Worm (Caenorhabditis elegans) whole organism, L1 larva: ENCODE data around the gene chup-1.

Source experiments
- C16A3.4 ChIP-seq: fragments of 150-350 bp; optimal IDR thresholded peaks from 2 replicates; lab custom pipeline; 2014; ENCODE audit warnings: missing biosample characterization, missing genetic modification characterization
- C34B4.2 ChIP-seq: sonication (generic microtip); optimal IDR thresholded peaks from 2 replicates; lab custom pipeline; 2017; ENCODE audit warnings: mild to moderate bottlenecking, missing genetic modification characterization, missing compliant biosample characterization
- aha-1 ChIP-seq: fragments of 150-350 bp; optimal IDR thresholded peaks from 2 replicates; lab custom pipeline; 2014; ENCODE audit warnings: missing biosample characterization, missing genetic modification characterization
- ama-1 ChIP-seq: fragments of 150-350 bp; optimal IDR thresholded peaks from 2 replicates; lab custom pipeline; 2014
- ceh-82 ChIP-seq, 3 experiments: fragments of 150-350 bp in 1 of 3; sonication (generic microtip) in 2 of 3; optimal IDR thresholded peaks; 2 replicates each; lab custom pipeline; 2014 to 2017; ENCODE audit warnings: missing biosample characterization in 3 of 3, missing genetic modification characterization in 3 of 3
- ces-1 ChIP-seq: fragments of 150-350 bp; optimal IDR thresholded peaks from 2 replicates; lab custom pipeline; 2014; ENCODE audit warnings: missing biosample characterization, missing genetic modification reagents, missing genetic modification characterization
- dpl-1 ChIP-seq, 3 experiments: fragments of 150-350 bp in 2 of 3; sonication (generic microtip) in 1 of 3; optimal IDR thresholded peaks; 2 replicates each; lab custom pipeline; 2014 to 2017; ENCODE audit warnings: missing biosample characterization in 3 of 3, missing genetic modification characterization in 3 of 3, missing genetic modification reagents in 3 of 3
- dsc-1 ChIP-seq: sonication (generic microtip); optimal IDR thresholded peaks from 2 replicates; lab custom pipeline; 2016; ENCODE audit warnings: mild to moderate bottlenecking, missing genetic modification characterization, missing compliant biosample characterization
- efl-1 ChIP-seq, 4 experiments: fragments of 150-350 bp; optimal IDR thresholded peaks in 3 of 4; peaks in 1 of 4; 1 replicate in 1 of 4; 2 replicates in 3 of 4; lab custom pipeline; 2014; ENCODE audit warnings: missing biosample characterization in 2 of 4, missing genetic modification characterization in 2 of 4, missing genetic modification reagents in 2 of 4
- efl-3 ChIP-seq: fragments of 200-800 bp; sonication (Bioruptor generic); optimal IDR thresholded peaks from 2 replicates; lab custom pipeline; 2018; ENCODE audit warnings: mild to moderate bottlenecking, missing genetic modification characterization, missing compliant biosample characterization
- elt-2 ChIP-seq: sonication (generic microtip); optimal IDR thresholded peaks from 2 replicates; lab custom pipeline; 2016; ENCODE audit warnings: missing genetic modification characterization, mild to moderate bottlenecking, inconsistent platforms, missing compliant biosample characterization, missing genetic modification reagents
- fkh-10 ChIP-seq: sonication (generic microtip); optimal IDR thresholded peaks from 2 replicates; lab custom pipeline; 2017; ENCODE audit warnings: missing biosample characterization, missing genetic modification reagents, missing genetic modification characterization
- fkh-4 ChIP-seq: sonication (generic microtip); optimal IDR thresholded peaks from 2 replicates; lab custom pipeline; 2016; ENCODE audit warnings: missing compliant biosample characterization, missing genetic modification characterization, borderline replicate concordance
- fkh-8 ChIP-seq: sonication (generic microtip); optimal IDR thresholded peaks from 2 replicates; lab custom pipeline; 2016; ENCODE audit warnings: mild to moderate bottlenecking, missing genetic modification characterization, missing compliant biosample characterization
- hlh-17 ChIP-seq: fragments of 200-800 bp; sonication (Bioruptor generic); optimal IDR thresholded peaks from 2 replicates; lab custom pipeline; 2018; ENCODE audit warnings: missing genetic modification characterization, mild to moderate bottlenecking, missing compliant biosample characterization, moderate library complexity, borderline replicate concordance
- isw-1 ChIP-seq: fragments of 200-800 bp; sonication (Bioruptor generic); IDR thresholded peaks from 2 replicates; pipeline ENCODE4 v1.3.6; 2022; ENCODE audit warnings: missing genetic modification characterization, missing compliant biosample characterization
- jun-1 ChIP-seq: fragments of 150-350 bp; optimal IDR thresholded peaks from 2 replicates; lab custom pipeline; 2014; ENCODE audit warnings: missing biosample characterization, missing genetic modification reagents, missing genetic modification characterization
- lin-14 ChIP-seq: fragments of 200-800 bp; sonication (Bioruptor generic); optimal IDR thresholded peaks from 2 replicates; lab custom pipeline; 2018; ENCODE audit warnings: mild to moderate bottlenecking, missing genetic modification characterization, moderate library complexity, missing compliant biosample characterization
- lin-35 ChIP-seq, 2 experiments: fragments of 150-350 bp; optimal IDR thresholded peaks; 2 replicates each; lab custom pipeline; 2014; ENCODE audit warnings: missing biosample characterization in 2 of 2, missing genetic modification characterization in 2 of 2, missing genetic modification reagents in 2 of 2
- lin-39 ChIP-seq: fragments of 150-350 bp; optimal IDR thresholded peaks from 2 replicates; lab custom pipeline; 2014; ENCODE audit warnings: missing biosample characterization, missing genetic modification reagents, missing genetic modification characterization
- lir-3 ChIP-seq: sonication (generic microtip); optimal IDR thresholded peaks from 2 replicates; lab custom pipeline; 2016; ENCODE audit warnings: mild to moderate bottlenecking, missing genetic modification characterization, moderate library complexity, missing compliant biosample characterization; ENCODE audit not compliant: poor library complexity
- lsy-2 ChIP-seq, 2 experiments: fragments of 150-350 bp; optimal IDR thresholded peaks; 2 replicates each; lab custom pipeline; 2014; ENCODE audit warnings: missing biosample characterization in 2 of 2, missing genetic modification characterization in 2 of 2
- mab-9 ChIP-seq: fragments of 200-800 bp; sonication (Bioruptor generic); IDR thresholded peaks from 2 replicates; pipeline ENCODE4 v1.3.6; 2022; ENCODE audit warnings: missing genetic modification reagents, missing genetic modification characterization, missing compliant biosample characterization
- mdl-1 ChIP-seq, 2 experiments: fragments of 150-350 bp; optimal IDR thresholded peaks; 2 replicates each; lab custom pipeline; 2014 to 2017; ENCODE audit warnings: missing biosample characterization in 2 of 2, missing genetic modification characterization in 2 of 2, inconsistent platforms in 1 of 2
- mef-2 ChIP-seq: fragments of 150-350 bp; optimal IDR thresholded peaks from 2 replicates; lab custom pipeline; 2014; ENCODE audit warnings: missing biosample characterization, missing genetic modification characterization
- nhr-19 ChIP-seq: fragments of 200-800 bp; sonication (Bioruptor generic); conservative IDR thresholded peaks from 2 replicates; pipeline ENCODE4 v1.3.6; 2022; ENCODE audit warnings: missing genetic modification characterization, missing compliant biosample characterization
- nhr-20 ChIP-seq: sonication (generic microtip); optimal IDR thresholded peaks from 2 replicates; lab custom pipeline; 2016; ENCODE audit warnings: mild to moderate bottlenecking, missing genetic modification characterization, missing compliant biosample characterization
- nhr-237 ChIP-seq: fragments of 150-350 bp; optimal IDR thresholded peaks from 2 replicates; lab custom pipeline; 2014; ENCODE audit warnings: missing biosample characterization, missing genetic modification characterization
- nhr-28 ChIP-seq: fragments of 150-350 bp; optimal IDR thresholded peaks from 2 replicates; lab custom pipeline; 2014; ENCODE audit warnings: missing biosample characterization, missing genetic modification characterization
- nhr-71 ChIP-seq: sonication (generic microtip); optimal IDR thresholded peaks from 2 replicates; lab custom pipeline; 2016; ENCODE audit warnings: mild to moderate bottlenecking, missing genetic modification characterization, moderate library complexity, missing compliant biosample characterization
- nhr-84 ChIP-seq: sonication (generic microtip); optimal IDR thresholded peaks from 2 replicates; lab custom pipeline; 2017; ENCODE audit warnings: missing biosample characterization, missing genetic modification characterization
- pag-3 ChIP-seq: sonication (generic microtip); optimal IDR thresholded peaks from 2 replicates; lab custom pipeline; 2017; ENCODE audit warnings: missing genetic modification characterization, mild to moderate bottlenecking, missing compliant biosample characterization, antibody characterized with exemption, borderline replicate concordance; ENCODE audit not compliant: insufficient read depth
- pqm-1 ChIP-seq: sonication (generic microtip); optimal IDR thresholded peaks from 3 replicates; lab custom pipeline; 2017; ENCODE audit warnings: missing biosample characterization, missing genetic modification characterization
- rnt-1 ChIP-seq: sonication (generic microtip); optimal IDR thresholded peaks from 2 replicates; lab custom pipeline; 2016; ENCODE audit warnings: mild to moderate bottlenecking, missing genetic modification characterization, moderate library complexity, missing compliant biosample characterization
- snu-23 ChIP-seq: sonication (generic microtip); optimal IDR thresholded peaks from 2 replicates; lab custom pipeline; 2016; ENCODE audit warnings: missing genetic modification characterization, missing compliant biosample characterization
- tbx-2 ChIP-seq: sonication (generic microtip); optimal IDR thresholded peaks from 2 replicates; lab custom pipeline; 2016; ENCODE audit warnings: missing genetic modification characterization, missing compliant biosample characterization
- tlp-1 ChIP-seq: fragments of 150-350 bp; optimal IDR thresholded peaks from 2 replicates; lab custom pipeline; 2014; ENCODE audit warnings: missing biosample characterization, missing genetic modification characterization
- unc-130 ChIP-seq: fragments of 150-350 bp; optimal IDR thresholded peaks from 2 replicates; lab custom pipeline; 2017; ENCODE audit warnings: missing biosample characterization, missing genetic modification characterization, inconsistent platforms
- unc-62 ChIP-seq: fragments of 150-350 bp; optimal IDR thresholded peaks from 2 replicates; lab custom pipeline; 2014; ENCODE audit warnings: missing biosample characterization, missing genetic modification reagents, missing genetic modification characterization
- vab-15 ChIP-seq: sonication (generic microtip); optimal IDR thresholded peaks from 2 replicates; lab custom pipeline; 2017; ENCODE audit warnings: missing genotype, mild to moderate bottlenecking, missing genetic modification characterization, missing compliant biosample characterization
- xbp-1 ChIP-seq: sonication (generic microtip); optimal IDR thresholded peaks from 2 replicates; lab custom pipeline; 2016; ENCODE audit warnings: missing genetic modification characterization, missing compliant biosample characterization
- zip-4 ChIP-seq: fragments of 200-800 bp; sonication (Bioruptor generic); optimal IDR thresholded peaks from 2 replicates; lab custom pipeline; 2018; ENCODE audit warnings: mild to moderate bottlenecking, missing genetic modification characterization, moderate library complexity, missing compliant biosample characterization
- ztf-11 ChIP-seq, 2 experiments: sonication (generic microtip); optimal IDR thresholded peaks; 2 replicates each; lab custom pipeline; 2016 to 2017; ENCODE audit warnings: missing genetic modification characterization in 2 of 2, missing biosample characterization in 1 of 2, missing compliant biosample characterization in 1 of 2
- ztf-4 ChIP-seq: fragments of 150-350 bp; optimal IDR thresholded peaks from 2 replicates; lab custom pipeline; 2014; ENCODE audit warnings: missing biosample characterization, missing genetic modification characterization

The chup-1 gene

DNA sequence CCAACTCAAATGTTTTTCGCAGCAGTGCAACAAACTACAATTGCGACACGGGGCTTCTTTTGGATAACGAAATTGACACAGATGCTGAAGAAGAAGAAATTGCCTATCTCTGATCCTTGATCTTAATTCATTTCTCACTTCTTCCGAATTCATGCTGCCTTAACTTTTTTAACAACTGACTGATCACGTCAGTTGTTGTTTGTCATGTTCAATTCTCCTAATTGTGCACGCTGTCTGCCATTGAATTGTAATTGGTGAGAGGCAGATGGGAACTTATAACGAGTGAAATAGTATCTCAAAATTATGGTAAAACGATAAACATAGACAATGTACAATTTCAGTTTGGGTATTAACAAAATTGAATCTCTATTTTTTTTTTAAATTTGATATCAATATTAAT is 5.3 kb upstream of the chup-1 start (continued):
- TF ChIP-seq nhr-71, result peak; percentile 75
- TF ChIP-seq jun-1, result no peak
- no peak for TF ChIP-seq nhr-237 (tag; lab: Kevin White, UChicago)
- no peak for TF ChIP-seq ceh-82 (tag; optimal IDR thresholded peaks at IDR 0.05; lab: Kevin White, UChicago)
- TF ChIP-seq mef-2, result no peak
- TF ChIP-seq aha-1 (tag; lab: Kevin White, UChicago), result no peak
- peak; percentile 11 for TF ChIP-seq nhr-20 (tag; lab: Kevin White, UChicago)
- peak; percentile 80 for TF ChIP-seq rnt-1
- no peak for TF ChIP-seq dpl-1 (GFP tag; optimal IDR thresholded peaks at IDR 0.05; lab: Kevin White, UChicago)
- peak in 1 of 2 experiments; percentile 8 for TF ChIP-seq mdl-1 (tag; optimal IDR thresholded peaks at IDR 0.05; lab: Kevin White, UChicago)
- no peak for TF ChIP-seq zip-4 (GFP tag; lab: Kevin White, UChicago)
- no peak for TF ChIP-seq xbp-1 (tag; lab: Kevin White, UChicago)
- no peak for TF ChIP-seq C34B4.2 (tag; lab: Kevin White, UChicago)
- TF ChIP-seq lir-3 (tag; lab: Kevin White, UChicago), result no peak
- no peak for TF ChIP-seq ztf-11 (tag; optimal IDR thresholded peaks at IDR 0.05; lab: Kevin White, UChicago)
- no peak for TF ChIP-seq nhr-84 (tag; lab: Kevin White, UChicago)
- TF ChIP-seq isw-1 (GFP tag; lab: Robert Waterston, UW), result no peak
- TF ChIP-seq C16A3.4 (tag; lab: Kevin White, UChicago), result no peak

ce11 chrX:8787689-8788222 is 4.2 kb upstream of the chup-1 start:
- peak; percentile 44 for TF ChIP-seq rnt-1
- peak; percentile 81 for TF ChIP-seq pag-3
- TF ChIP-seq lin-14 (GFP tag; lab: Kevin White, UChicago), result peak; percentile 45
- TF ChIP-seq mab-9 (GFP tag; lab: Robert Waterston, UW), result no peak
- no peak for TF ChIP-seq isw-1 (GFP tag; lab: Robert Waterston, UW)
- TF ChIP-seq fkh-10, result no peak
- no peak for TF ChIP-seq C16A3.4 (tag; lab: Kevin White, UChicago)
- no peak for TF ChIP-seq nhr-28
- peak; percentile 20 for TF ChIP-seq nhr-71
- no peak for TF ChIP-seq fkh-8 (tag; lab: Kevin White, UChicago)
- TF ChIP-seq efl-3, result no peak
- no peak for TF ChIP-seq aha-1 (tag; lab: Kevin White, UChicago)
- TF ChIP-seq ztf-4 (tag; lab: Kevin White, UChicago), result no peak
- no peak for TF ChIP-seq efl-1 (optimal IDR thresholded peaks at IDR 0.05; lab: Kevin White, UChicago)
- no peak for TF ChIP-seq efl-1 (GFP tag; optimal IDR thresholded peaks at IDR 0.05 in 1 of 2; lab: Kevin White, UChicago)
- no peak for TF ChIP-seq mef-2
- TF ChIP-seq hlh-17 (GFP tag; lab: Kevin White, UChicago), result no peak
- TF ChIP-seq ceh-82 (tag; optimal IDR thresholded peaks at IDR 0.05; lab: Kevin White, UChicago), result peak in 1 of 3 experiments; percentile 9
- TF ChIP-seq lin-39, result peak; percentile 7
- no peak for TF ChIP-seq unc-62 (GFP tag; lab: Kevin White, UChicago)
- TF ChIP-seq tlp-1 (tag; lab: Kevin White, UChicago), result no peak
- no peak for TF ChIP-seq snu-23 (GFP tag; lab: Kevin White, UChicago)

- TF ChIP-seq fkh-4 (tag; lab: Kevin White, UChicago) (peak; percentile 37), hlh-17 (GFP tag; lab: Kevin White, UChicago) (no peak), efl-1 (optimal IDR thresholded peaks at IDR 0.05; lab: Kevin White, UChicago) (no peak), efl-1 (GFP tag; optimal IDR thresholded peaks at IDR 0.05 in 1 of 2; lab: Kevin White, UChicago) (no peak), nhr-71 (peak; percentile 74), C34B4.2 (tag; lab: Kevin White, UChicago) (no peak), unc-130 (tag; lab: Kevin White, UChicago) (peak; percentile 25), ztf-4 (tag; lab: Kevin White, UChicago) (no peak), dsc-1 (peak; percentile 82), elt-2 (tag; lab: Kevin White, UChicago) (no peak), rnt-1 (peak; percentile 81), nhr-20 (tag; lab: Kevin White, UChicago) (peak; percentile 20), nhr-237 (tag; lab: Kevin White, UChicago) (no peak), lsy-2 (tag; optimal IDR thresholded peaks at IDR 0.05; lab: Kevin White, UChicago) (peak in 1 of 2 experiments; percentile 23), pqm-1 (tag; lab: Kevin White, UChicago) (no peak), vab-15 (tag; lab: Kevin White, UChicago) (no peak), ceh-82 (tag; optimal IDR thresholded peaks at IDR 0.05; lab: Kevin White, UChicago) (no peak), ces-1 (no peak), tbx-2 (no peak), pag-3 (peak; percentile 92), nhr-19 (peak; percentile 57), lin-39 (peak; percentile 15), lin-35 (GFP tag; optimal IDR thresholded peaks at IDR 0.05; lab: Kevin White, UChicago) (no peak), snu-23 (GFP tag; lab: Kevin White, UChicago) (peak; percentile 14), aha-1 (tag; lab: Kevin White, UChicago) (no peak), lin-14 (GFP tag; lab: Kevin White, UChicago) (peak; percentile 76), ama-1 (lab: Kevin White, UChicago) (no peak)
Observed at ce11 chrX:8789014-8789506, 2.9 kb upstream of the chup-1 start, which contains the start of gene unc-27. Gene unc-27, plus strand, starts transcription at chrX:8789456.
